Fruit fly (Drosophila melanogaster): ENCODE results near the gene okr.

Gene okr

dm6 chr2L:3041918-3042615 is 49.5 kb upstream of the okr start, which contains the start of gene CG17261 (continued):
- no peak for TF ChIP-seq usp (GFP tag; optimal IDR thresholded peaks at IDR 0.05)
- TF ChIP-seq NfI (GFP tag; optimal IDR thresholded peaks at IDR 0.05): peak; percentile 15
- TF ChIP-seq nerfin-2 (GFP tag; IDR thresholded peaks at IDR 0.05; ENCODE audit: partially characterized antibody): no peak
- peak; percentile 88 for TF ChIP-seq CG10543 (GFP tag; optimal IDR thresholded peaks at IDR 0.05)
- TF ChIP-seq caup (GFP tag; optimal IDR thresholded peaks at IDR 0.05; ENCODE audit: severe bottlenecking): peak; percentile 69
- peak; percentile 18 for TF ChIP-seq CG13296 (GFP tag; optimal IDR thresholded peaks at IDR 0.05)
- no peak for TF ChIP-seq esg (GFP tag; conservative IDR thresholded peaks at IDR 0.05)
- no peak for TF ChIP-seq trh (GFP tag; optimal IDR thresholded peaks at IDR 0.05)
- TF ChIP-seq CG14014 (GFP tag; IDR thresholded peaks at IDR 0.05): no peak
- peak; percentile 54 for TF ChIP-seq Antp (GFP tag; optimal IDR thresholded peaks at IDR 0.05)
- TF ChIP-seq klu (GFP tag; IDR thresholded peaks at IDR 0.05): no peak
- TF ChIP-seq her (GFP tag; optimal IDR thresholded peaks at IDR 0.05): peak; percentile 58
- TF ChIP-seq HmgD (GFP tag; optimal IDR thresholded peaks at IDR 0.05): peak; percentile 4
- peak; percentile 25 for TF ChIP-seq CoRest (tag; optimal IDR thresholded peaks at IDR 0.05)
- TF ChIP-seq D (optimal IDR thresholded peaks at IDR 0.05): no peak
- TF ChIP-seq D (GFP tag; optimal IDR thresholded peaks at IDR 0.05): no peak
- TF ChIP-seq CG9876 (GFP tag; optimal IDR thresholded peaks at IDR 0.05): no peak
- TF ChIP-seq CG31224 (GFP tag; IDR thresholded peaks at IDR 0.05): no peak
- TF ChIP-seq C15 (GFP tag; IDR thresholded peaks at IDR 0.05): no peak
- no peak for TF ChIP-seq sisA (GFP tag; IDR thresholded peaks at IDR 0.05)
- peak; percentile 89 for TF ChIP-seq Hey (tag; optimal IDR thresholded peaks at IDR 0.05)
- no peak for TF ChIP-seq sqz (GFP tag; optimal IDR thresholded peaks at IDR 0.05)
- no peak for TF ChIP-seq CG10654 (GFP tag; optimal IDR thresholded peaks at IDR 0.05)
- no peak for TF ChIP-seq Stat92E (GFP tag; optimal IDR thresholded peaks at IDR 0.05)
- TF ChIP-seq CG1792 (GFP tag; optimal IDR thresholded peaks at IDR 0.05): no peak
- peak; percentile 31 for TF ChIP-seq CG18011 (GFP tag; optimal IDR thresholded peaks at IDR 0.05)
- no peak for TF ChIP-seq CG14050 (GFP tag; IDR thresholded peaks at IDR 0.05)
- no peak for TF ChIP-seq CG2889 (GFP tag; IDR thresholded peaks at IDR 0.05)
- TF ChIP-seq CG10366 (GFP tag; IDR thresholded peaks at IDR 0.05): no peak
- TF ChIP-seq HmgZ (tag; optimal IDR thresholded peaks at IDR 0.05): peak; percentile 53
- TF ChIP-seq vvl (GFP tag; IDR thresholded peaks at IDR 0.05): peak; percentile 30; the same call in 1 of the 2 replicates
- TF ChIP-seq Hand (GFP tag; optimal IDR thresholded peaks at IDR 0.05): peak; percentile 49
- peak; percentile 62 for TF ChIP-seq Meics (GFP tag; optimal IDR thresholded peaks at IDR 0.05)
- peak; percentile 42 for TF ChIP-seq ind (GFP tag; optimal IDR thresholded peaks at IDR 0.05)
- TF ChIP-seq Dek (tag; optimal IDR thresholded peaks at IDR 0.05): peak; percentile 21
- TF ChIP-seq CG12659 (GFP tag; optimal IDR thresholded peaks at IDR 0.05): peak; percentile 45
- TF ChIP-seq Sry-δ (GFP tag; optimal IDR thresholded peaks at IDR 0.05): no peak
- TF ChIP-seq CG7928 (GFP tag; optimal IDR thresholded peaks at IDR 0.05): no peak
- peak; percentile 59 for TF ChIP-seq mam (GFP tag; optimal IDR thresholded peaks at IDR 0.05)
- no peak for TF ChIP-seq CG4820 (GFP tag; optimal IDR thresholded peaks at IDR 0.05)
- no peak for TF ChIP-seq CG10565 (GFP tag; optimal IDR thresholded peaks at IDR 0.05)
- TF ChIP-seq CG6272 (GFP tag; IDR thresholded peaks at IDR 0.05): no peak
- TF ChIP-seq TFAM (GFP tag; optimal IDR thresholded peaks at IDR 0.05): no peak
- no peak for TF ChIP-seq CG18619 (GFP tag; optimal IDR thresholded peaks at IDR 0.05)
- TF ChIP-seq dpn (GFP tag; optimal IDR thresholded peaks at IDR 0.05): peak; percentile 31 to 35
- TF ChIP-seq slbo (GFP tag; IDR thresholded peaks at IDR 0.05): peak; percentile 70
- no peak for TF ChIP-seq CG17328 (GFP tag; IDR thresholded peaks at IDR 0.05)
- TF ChIP-seq ham (GFP tag; IDR thresholded peaks at IDR 0.05): no peak
- TF ChIP-seq grn (GFP tag; optimal IDR thresholded peaks at IDR 0.05): peak; percentile 68
- peak; percentile 33 for TF ChIP-seq Xbp1 (GFP tag; optimal IDR thresholded peaks at IDR 0.05)
- TF ChIP-seq tup (GFP tag; optimal IDR thresholded peaks at IDR 0.05): no peak
